Worm (Caenorhabditis elegans) whole organism, early embryonic: ENCODE data around the gene wdfy-2.

ENCODE experiments used
- B0310.2 ChIP-seq: sonication (generic microtip); optimal IDR thresholded peaks from 2 replicates; lab custom pipeline; 2016; ENCODE audit warnings: mild to moderate bottlenecking, missing genetic modification characterization, missing compliant biosample characterization
- aly-1 ChIP-seq: sonication (generic microtip); optimal IDR thresholded peaks from 2 replicates; lab custom pipeline; 2016; ENCODE audit warnings: missing genetic modification characterization, missing compliant biosample characterization
- ama-1 ChIP-seq: fragments of 150-350 bp; optimal IDR thresholded peaks from 2 replicates; lab custom pipeline; 2014
- ceh-13 ChIP-seq: fragments of 200-800 bp; sonication (Bioruptor generic); optimal IDR thresholded peaks from 2 replicates; lab custom pipeline; 2018; ENCODE audit warnings: mild to moderate bottlenecking, missing genetic modification characterization, missing compliant biosample characterization
- flt-1 ChIP-seq: fragments of 200-800 bp; sonication (Bioruptor generic); IDR thresholded peaks from 2 replicates; pipeline ENCODE4 v1.3.6; 2022; ENCODE audit warnings: missing genetic modification characterization, missing compliant biosample characterization
- hmbx-1 ChIP-seq: sonication (generic microtip); optimal IDR thresholded peaks from 2 replicates; lab custom pipeline; 2016; ENCODE audit warnings: mild to moderate bottlenecking, missing genetic modification characterization, missing compliant biosample characterization
- hmg-4 ChIP-seq: fragments of 200-800 bp; sonication (Bioruptor generic); optimal IDR thresholded peaks from 2 replicates; lab custom pipeline; 2018; ENCODE audit warnings: mild to moderate bottlenecking, missing genetic modification characterization, missing compliant biosample characterization
- hnd-1 ChIP-seq: sonication (generic microtip); optimal IDR thresholded peaks from 2 replicates; lab custom pipeline; 2016; ENCODE audit warnings: missing genetic modification characterization, missing compliant biosample characterization
- pes-1 ChIP-seq: fragments of 200-800 bp; sonication (Bioruptor generic); IDR thresholded peaks from 2 replicates; pipeline ENCODE4 v1.3.6; 2022; ENCODE audit warnings: missing genetic modification reagents, missing genetic modification characterization, missing compliant biosample characterization
- scrt-1 ChIP-seq: fragments of 200-800 bp; sonication (Bioruptor generic); IDR thresholded peaks from 2 replicates; pipeline ENCODE4 v1.3.6; 2022; ENCODE audit warnings: missing genetic modification characterization, missing compliant biosample characterization
- sea-1 ChIP-seq: fragments of 200-800 bp; sonication (Bioruptor generic); conservative IDR thresholded peaks from 2 replicates; pipeline ENCODE4 v1.3.6; 2022; ENCODE audit warnings: missing genetic modification characterization, missing compliant biosample characterization
- tbx-11 ChIP-seq: fragments of 200-800 bp; sonication (Bioruptor generic); IDR thresholded peaks from 2 replicates; pipeline ENCODE4 v1.3.6; 2022; ENCODE audit warnings: missing genetic modification characterization, missing compliant biosample characterization
- tra-4 ChIP-seq: sonication (generic microtip); optimal IDR thresholded peaks from 2 replicates; lab custom pipeline; 2017; ENCODE audit warnings: missing genetic modification characterization, missing compliant biosample characterization

- no peak for TF ChIP-seq sea-1 (GFP tag; lab: Robert Waterston, UW)
- no peak for TF ChIP-seq tbx-11 (GFP tag; lab: Robert Waterston, UW)
- no peak for TF ChIP-seq flt-1 (GFP tag; lab: Robert Waterston, UW)
- no peak for TF ChIP-seq hmg-4 (GFP tag; lab: Kevin White, UChicago)
- TF ChIP-seq tra-4 (tag; lab: Kevin White, UChicago) = no peak
- TF ChIP-seq ama-1 (lab: Kevin White, UChicago) = no peak
- no peak for TF ChIP-seq pes-1 (GFP tag; lab: Robert Waterston, UW)
- no peak for TF ChIP-seq aly-1 (tag; lab: Kevin White, UChicago)
- TF ChIP-seq hnd-1 (tag; lab: Kevin White, UChicago) = no peak
- TF ChIP-seq scrt-1 (GFP tag; lab: Robert Waterston, UW) = no peak
- TF ChIP-seq hmbx-1 (tag; lab: Kevin White, UChicago) = no peak
- no peak for TF ChIP-seq ceh-13
- TF ChIP-seq B0310.2 (tag; lab: Kevin White, UChicago) = no peak
These were observed 38.1 kb upstream of the wdfy-2 start for ce11 chrII:9281595-9281994.
